Fruit fly (Drosophila melanogaster): ENCODE measurements around the gene CG13078.
A peak's percentile ranks its signal among the peaks of the same experiment; 100 is the strongest.

The CG13078 gene

DNA sequence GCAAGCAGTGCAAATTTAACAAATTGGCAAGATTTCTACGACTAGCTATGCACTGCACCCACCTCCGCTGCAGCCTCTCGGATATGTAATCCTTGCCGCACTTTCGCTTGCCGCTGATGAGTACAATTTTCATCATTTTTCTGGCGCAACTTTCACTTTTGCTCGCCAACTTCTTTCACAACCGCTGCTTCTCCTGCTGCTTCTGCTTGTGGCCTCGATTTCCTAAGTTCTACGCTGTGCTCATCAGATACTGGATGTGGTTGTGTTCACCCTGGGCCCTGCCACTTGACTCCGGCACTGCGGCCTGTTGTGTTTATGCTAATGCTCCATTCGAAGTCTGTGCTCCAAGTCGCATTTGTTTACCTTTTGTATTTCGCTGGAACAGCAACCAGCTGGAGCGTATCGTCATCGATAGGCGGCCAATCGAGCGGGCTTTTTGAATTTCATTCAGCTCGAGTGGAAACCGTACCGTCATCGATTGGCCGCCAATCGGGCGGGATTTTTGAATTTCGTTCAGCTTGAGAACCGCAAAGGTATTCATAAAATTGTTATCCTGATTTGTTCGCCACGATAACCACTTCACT is 16.4 kb downstream of the CG13078 start, which contains the start of gene Pmvk:
TSS of gene Pmvk (minus strand) at position 357 of the 584 bp plus-strand sequence.
- TF ChIP-seq Rel (GFP tag; optimal IDR thresholded peaks at IDR 0.05) (no peak), Rel (tag; optimal IDR thresholded peaks at IDR 0.05) (peak; percentile 5), lola (GFP tag; optimal IDR thresholded peaks at IDR 0.05) (no peak)

DNA sequence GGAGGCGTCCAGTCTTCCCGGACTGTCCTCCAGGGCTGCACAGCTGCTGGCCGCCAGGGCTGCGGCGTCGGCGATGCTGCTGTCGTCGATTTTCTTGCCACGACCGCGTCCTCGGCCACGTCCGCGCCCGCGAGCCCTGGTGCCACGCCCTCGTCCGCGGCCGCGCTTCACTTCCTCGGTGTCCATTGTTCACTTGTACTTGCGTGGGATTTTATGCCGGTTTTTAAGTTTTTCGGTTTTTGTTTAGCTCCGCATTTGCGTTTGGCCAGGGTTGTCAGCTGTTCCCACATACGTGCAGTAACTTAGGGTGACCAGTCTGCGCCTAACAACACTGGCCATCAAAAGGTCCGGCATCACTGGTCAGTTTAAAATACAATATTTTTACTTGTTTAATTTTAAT is 18.5 kb downstream of the CG13078 start, which contains the start of gene Hakai:
TSS of gene Hakai (minus strand) at position 290 of the 400 bp plus-strand sequence.
- TF ChIP-seq sv (GFP tag; optimal IDR thresholded peaks at IDR 0.05) (peak; percentile 55), psq (GFP tag; optimal IDR thresholded peaks at IDR 0.05) (peak; percentile 34), ey (GFP tag; optimal IDR thresholded peaks at IDR 0.05) (peak; percentile 46), foxo (GFP tag; optimal IDR thresholded peaks at IDR 0.05) (peak in 1 of 2 experiments; percentile 72), pan (optimal IDR thresholded peaks at IDR 0.05) (no peak), CG32264 (GFP tag; optimal IDR thresholded peaks at IDR 0.05) (no peak), N (GFP tag; optimal IDR thresholded peaks at IDR 0.05) (no peak), Abd-B (GFP tag; optimal IDR thresholded peaks at IDR 0.05) (no peak), Dfd (GFP tag; optimal IDR thresholded peaks at IDR 0.05) (no peak), CrebA (GFP tag; optimal IDR thresholded peaks at IDR 0.05; ENCODE audit: borderline replicate concordance) (no peak), HLH106 (tag; optimal IDR thresholded peaks at IDR 0.05) (peak; percentile 48), Myc (optimal IDR thresholded peaks at IDR 0.05) (no peak), jim (GFP tag; optimal IDR thresholded peaks at IDR 0.05) (peak; percentile 18), GATAd (GFP tag; optimal IDR thresholded peaks at IDR 0.05) (no peak), h (GFP tag; optimal IDR thresholded peaks at IDR 0.05) (peak; percentile 60), Hnf4 (GFP tag; optimal IDR thresholded peaks at IDR 0.05) (no peak), Hr78 (GFP tag; optimal IDR thresholded peaks at IDR 0.05) (no peak), dl (GFP tag; optimal IDR thresholded peaks at IDR 0.05; ENCODE audit: insufficient read depth in 1 of 2, partially characterized antibody in 2 of 2) (no peak), br (GFP tag; optimal IDR thresholded peaks at IDR 0.05) (peak; percentile 16), fru (GFP tag; optimal IDR thresholded peaks at IDR 0.05) (peak; percentile 38), CG9705 (GFP tag; optimal IDR thresholded peaks at IDR 0.05) (peak; percentile 34), lola (GFP tag; optimal IDR thresholded peaks at IDR 0.05) (no peak), OdsH (GFP tag; optimal IDR thresholded peaks at IDR 0.05) (no peak), dsf (GFP tag; optimal IDR thresholded peaks at IDR 0.05; ENCODE audit: borderline replicate concordance) (no peak), Hr83 (GFP tag; optimal IDR thresholded peaks at IDR 0.05; ENCODE audit: poor library complexity, severe bottlenecking) (peak; percentile 86), tai (GFP tag; optimal IDR thresholded peaks at IDR 0.05) (no peak), usp (GFP tag; optimal IDR thresholded peaks at IDR 0.05) (no peak), Mio (GFP tag; optimal IDR thresholded peaks at IDR 0.05) (no peak), Vsx2 (GFP tag; optimal IDR thresholded peaks at IDR 0.05; ENCODE audit: partially characterized antibody) (no peak), Jra (GFP tag; optimal IDR thresholded peaks at IDR 0.05) (peak; percentile 21), dmrt93B (GFP tag; optimal IDR thresholded peaks at IDR 0.05) (no peak), sage (GFP tag; optimal IDR thresholded peaks at IDR 0.05) (no peak), brk (GFP tag; optimal IDR thresholded peaks at IDR 0.05) (no peak), woc (GFP tag; optimal IDR thresholded peaks at IDR 0.05) (no peak), Dif (GFP tag; optimal IDR thresholded peaks at IDR 0.05; ENCODE audit: partially characterized antibody) (no peak), Rel (GFP tag; optimal IDR thresholded peaks at IDR 0.05) (no peak), Rel (tag; optimal IDR thresholded peaks at IDR 0.05) (peak; percentile 98), rgr (GFP tag; optimal IDR thresholded peaks at IDR 0.05) (peak; percentile 61), Sp1 (GFP tag; optimal IDR thresholded peaks at IDR 0.05) (peak; percentile 40)

DNA sequence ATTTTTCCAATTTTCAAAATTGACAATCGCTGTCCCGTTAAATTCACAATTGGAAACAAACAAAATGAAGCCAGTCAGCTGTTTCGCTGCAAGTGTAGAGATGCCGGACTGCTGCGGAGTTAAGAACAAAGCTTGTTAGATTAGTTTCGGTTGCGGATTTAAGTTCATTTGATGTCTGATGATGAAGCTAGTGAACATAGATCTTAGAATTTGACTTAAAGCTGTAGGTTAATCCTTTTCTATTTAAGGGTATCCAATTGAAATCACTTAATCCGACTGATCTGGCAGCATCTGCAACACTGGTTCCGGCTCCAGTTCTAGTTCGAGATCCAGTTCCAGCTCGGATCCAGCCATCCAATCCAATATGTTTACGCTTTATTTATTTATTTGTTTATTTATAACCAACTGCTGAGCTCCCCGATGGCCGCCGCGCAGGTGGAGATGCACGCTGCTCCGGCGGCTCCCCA is 20.2 kb downstream of the CG13078 start, which contains the start of the genes PCNA2 and CG10366:
TSS of gene PCNA2 (minus strand) at position 65 of the 467 bp plus-strand sequence.
TSS of gene CG10366 (plus strand) at position 310 of the 467 bp plus-strand sequence.
- TF ChIP-seq usp (GFP tag; optimal IDR thresholded peaks at IDR 0.05) = no peak
- TF ChIP-seq CG9705 (GFP tag; optimal IDR thresholded peaks at IDR 0.05) = peak; percentile 72
- TF ChIP-seq foxo (GFP tag; optimal IDR thresholded peaks at IDR 0.05) = peak in 1 of 2 experiments; percentile 84
- peak; percentile 63 for TF ChIP-seq Myc (optimal IDR thresholded peaks at IDR 0.05)
- TF ChIP-seq sv (GFP tag; optimal IDR thresholded peaks at IDR 0.05) = peak; percentile 46
- TF ChIP-seq Abd-B (GFP tag; optimal IDR thresholded peaks at IDR 0.05) = no peak
- TF ChIP-seq tai (GFP tag; optimal IDR thresholded peaks at IDR 0.05) = no peak
- TF ChIP-seq ey (GFP tag; optimal IDR thresholded peaks at IDR 0.05) = peak; percentile 80
- TF ChIP-seq sage (GFP tag; optimal IDR thresholded peaks at IDR 0.05) = no peak
- peak; percentile 76 for TF ChIP-seq h (GFP tag; optimal IDR thresholded peaks at IDR 0.05)
- no peak for TF ChIP-seq GATAd (GFP tag; optimal IDR thresholded peaks at IDR 0.05)
- TF ChIP-seq dmrt93B (GFP tag; optimal IDR thresholded peaks at IDR 0.05) = no peak
- TF ChIP-seq rgr (GFP tag; optimal IDR thresholded peaks at IDR 0.05) = peak; percentile 78
- TF ChIP-seq dsf (GFP tag; optimal IDR thresholded peaks at IDR 0.05; ENCODE audit: borderline replicate concordance) = no peak
- no peak for TF ChIP-seq Dif (GFP tag; optimal IDR thresholded peaks at IDR 0.05; ENCODE audit: partially characterized antibody)
- peak; percentile 64 for TF ChIP-seq fru (GFP tag; optimal IDR thresholded peaks at IDR 0.05)
- peak; percentile 66 for TF ChIP-seq Sp1 (GFP tag; optimal IDR thresholded peaks at IDR 0.05)
- peak; percentile 68 for TF ChIP-seq br (GFP tag; optimal IDR thresholded peaks at IDR 0.05)
- TF ChIP-seq Rel (GFP tag; optimal IDR thresholded peaks at IDR 0.05) = no peak
- TF ChIP-seq Rel (tag; optimal IDR thresholded peaks at IDR 0.05) = peak; percentile 73
- no peak for TF ChIP-seq CG32264 (GFP tag; optimal IDR thresholded peaks at IDR 0.05)
- no peak for TF ChIP-seq Hr78 (GFP tag; optimal IDR thresholded peaks at IDR 0.05)
- TF ChIP-seq OdsH (GFP tag; optimal IDR thresholded peaks at IDR 0.05) = peak; percentile 69
- peak; percentile 13 for TF ChIP-seq woc (GFP tag; optimal IDR thresholded peaks at IDR 0.05)
- peak; percentile 35 for TF ChIP-seq jim (GFP tag; optimal IDR thresholded peaks at IDR 0.05)
- TF ChIP-seq lola (GFP tag; optimal IDR thresholded peaks at IDR 0.05) = no peak
- no peak for TF ChIP-seq dl (GFP tag; optimal IDR thresholded peaks at IDR 0.05; ENCODE audit: insufficient read depth in 1 of 2, partially characterized antibody in 2 of 2)
- TF ChIP-seq Jra (GFP tag; optimal IDR thresholded peaks at IDR 0.05) = peak; percentile 49
- no peak for TF ChIP-seq CrebA (GFP tag; optimal IDR thresholded peaks at IDR 0.05; ENCODE audit: borderline replicate concordance)
- peak; percentile 47 for TF ChIP-seq psq (GFP tag; optimal IDR thresholded peaks at IDR 0.05)
- TF ChIP-seq N (GFP tag; optimal IDR thresholded peaks at IDR 0.05) = no peak
- peak; percentile 79 for TF ChIP-seq HLH106 (tag; optimal IDR thresholded peaks at IDR 0.05)
